Worm (Caenorhabditis elegans): ENCODE results near the gene cah-3.

The cah-3 gene

ce11 chrX:16468845-16469244 lies 18.4 kb upstream of the cah-3 start:
- TF ChIP-seq ztf-1 (GFP tag; conservative IDR thresholded peaks at IDR 0.05) (no peak), nhr-12 (tag; optimal IDR thresholded peaks at IDR 0.05) (no peak), sma-3 (GFP tag; optimal IDR thresholded peaks at IDR 0.05) (no peak), nhr-77 (tag; optimal IDR thresholded peaks at IDR 0.05) (no peak), ztf-4 (tag; optimal IDR thresholded peaks at IDR 0.05) (no peak), nhr-6 (tag; optimal IDR thresholded peaks at IDR 0.05) (no peak), lin-13 (GFP tag; optimal IDR thresholded peaks at IDR 0.05) (no peak), sma-9 (GFP tag; optimal IDR thresholded peaks at IDR 0.05) (no peak), sma-9 (tag; optimal IDR thresholded peaks at IDR 0.05) (no peak), nhr-237 (tag; optimal IDR thresholded peaks at IDR 0.05) (no peak), nhr-129 (tag; optimal IDR thresholded peaks at IDR 0.05) (no peak), gmeb-1 (tag; optimal IDR thresholded peaks at IDR 0.05) (no peak), ceh-82 (tag; optimal IDR thresholded peaks at IDR 0.05) (no peak), Y55F3AM.14 (GFP tag; optimal IDR thresholded peaks at IDR 0.05) (no peak), egl-27 (tag; optimal IDR thresholded peaks at IDR 0.05) (no peak), zag-1 (tag; optimal IDR thresholded peaks at IDR 0.05) (no peak), nhr-23 (tag; optimal IDR thresholded peaks at IDR 0.05) (no peak), C34F6.9 (tag; optimal IDR thresholded peaks at IDR 0.05) (no peak), fos-1 (tag; optimal IDR thresholded peaks at IDR 0.05) (no peak), alr-1 (tag; optimal IDR thresholded peaks at IDR 0.05) (no peak), nhr-11 (tag; optimal IDR thresholded peaks at IDR 0.05) (no peak)

DNA sequence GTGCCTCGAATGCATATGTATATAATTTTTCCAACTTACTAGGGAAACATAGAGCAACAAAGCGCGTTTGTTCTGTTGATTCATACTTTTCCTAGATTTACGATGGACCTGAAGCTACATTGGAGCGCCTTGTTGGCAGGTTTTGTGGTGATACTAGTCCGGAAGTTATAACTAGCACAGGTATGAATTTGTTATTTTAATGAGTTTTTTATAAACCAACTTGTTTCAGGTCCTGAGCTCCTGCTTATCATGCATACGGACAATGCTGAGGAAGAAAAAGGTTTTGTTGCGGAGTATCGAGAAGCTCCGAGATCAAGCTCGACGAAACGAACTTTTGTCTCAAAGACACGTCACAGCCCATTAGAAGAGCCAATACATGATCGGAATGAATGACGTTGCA lies 16.5 kb upstream of the cah-3 start, which contains the start of gene F38E9.1:
Gene F38E9.1, plus strand, starts transcription at position 301 of the 400 bp plus-strand sequence.
- no peak for TF ChIP-seq unc-62 (GFP tag; optimal IDR thresholded peaks at IDR 0.05)
- TF ChIP-seq fos-1 (tag; optimal IDR thresholded peaks at IDR 0.05), result no peak
- no peak for TF ChIP-seq nhr-10 (tag; optimal IDR thresholded peaks at IDR 0.05)
- TF ChIP-seq egl-27 (tag; optimal IDR thresholded peaks at IDR 0.05), result no peak
- no peak for TF ChIP-seq lin-11 (tag; optimal IDR thresholded peaks at IDR 0.05)
- no peak for TF ChIP-seq elt-3 (tag; optimal IDR thresholded peaks at IDR 0.05)
- no peak for TF ChIP-seq nhr-11 (tag; optimal IDR thresholded peaks at IDR 0.05)
- no peak for TF ChIP-seq lin-39 (tag; optimal IDR thresholded peaks at IDR 0.05)
- TF ChIP-seq ztf-11 (tag; optimal IDR thresholded peaks at IDR 0.05), result no peak
- TF ChIP-seq nhr-23 (tag; optimal IDR thresholded peaks at IDR 0.05), result no peak
- TF ChIP-seq nhr-237 (tag; optimal IDR thresholded peaks at IDR 0.05), result no peak
- TF ChIP-seq ama-1 (optimal IDR thresholded peaks at IDR 0.05), result no peak
- no peak for TF ChIP-seq Y55F3AM.14 (GFP tag; optimal IDR thresholded peaks at IDR 0.05)
- no peak for TF ChIP-seq nhr-12 (tag; optimal IDR thresholded peaks at IDR 0.05)
- no peak for TF ChIP-seq lsy-2 (tag; optimal IDR thresholded peaks at IDR 0.05)

DNA sequence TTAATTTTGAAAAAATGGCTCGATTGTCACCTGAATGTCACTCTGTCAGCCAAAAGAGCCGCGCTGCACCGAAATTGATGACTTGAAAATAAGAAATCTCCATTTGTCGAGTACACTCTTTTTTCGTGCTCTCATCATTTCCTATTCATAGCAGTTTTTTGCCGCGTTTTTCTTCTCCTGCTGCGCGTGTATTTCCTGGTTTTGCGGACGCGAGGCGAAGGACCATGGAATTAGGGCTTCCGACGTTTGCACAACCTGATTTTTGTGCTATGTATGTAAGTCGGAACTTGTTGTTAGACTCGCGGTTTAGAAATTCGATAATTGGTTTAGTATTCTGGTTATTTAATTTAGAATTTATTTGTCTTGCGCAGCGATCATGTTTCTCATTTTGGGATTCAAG lies 7.0 kb upstream of the cah-3 start:
- TF ChIP-seq nhr-10 (tag; optimal IDR thresholded peaks at IDR 0.05) (no peak), sma-9 (GFP tag; optimal IDR thresholded peaks at IDR 0.05) (peak; percentile 13), sma-9 (tag; optimal IDR thresholded peaks at IDR 0.05) (no peak), sma-3 (GFP tag; optimal IDR thresholded peaks at IDR 0.05) (no peak), nhr-23 (tag; optimal IDR thresholded peaks at IDR 0.05) (no peak), unc-55 (GFP tag; optimal IDR thresholded peaks at IDR 0.05) (peak; percentile 19)

- no peak for TF ChIP-seq alr-1 (tag; optimal IDR thresholded peaks at IDR 0.05)
- TF ChIP-seq elt-3 (tag; optimal IDR thresholded peaks at IDR 0.05), result no peak
- TF ChIP-seq lsy-2 (tag; optimal IDR thresholded peaks at IDR 0.05), result peak in 1 of 2 experiments; percentile 49
- TF ChIP-seq lin-39 (tag; optimal IDR thresholded peaks at IDR 0.05), result no peak
Measured at ce11 chrX:16481026-16481425, 6.3 kb upstream of the cah-3 start.

DNA sequence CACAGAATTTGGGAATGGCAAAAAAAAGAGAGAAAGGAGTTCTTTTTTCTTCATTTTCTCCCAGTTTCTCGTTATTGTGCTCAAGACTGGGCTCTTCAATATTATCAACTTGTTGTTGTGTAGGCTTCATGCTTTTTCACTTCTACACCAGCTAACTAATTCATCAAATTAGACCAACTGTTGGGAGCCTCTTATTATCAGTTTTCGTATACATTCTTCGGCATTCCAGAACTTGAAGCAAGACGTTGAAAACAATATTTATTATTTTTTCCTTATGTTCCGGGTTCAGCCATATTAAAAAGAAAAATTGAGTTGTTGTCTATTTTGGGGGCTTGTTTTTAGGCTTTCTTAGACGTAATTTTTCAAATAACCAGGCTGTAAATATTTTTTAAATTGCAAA lies 4.3 kb upstream of the cah-3 start:
- TF ChIP-seq snpc-4 (tag; optimal IDR thresholded peaks at IDR 0.05) (no peak), skn-1 (tag; optimal IDR thresholded peaks at IDR 0.05) (no peak), fos-1 (tag; optimal IDR thresholded peaks at IDR 0.05) (no peak), lin-39 (tag; optimal IDR thresholded peaks at IDR 0.05) (no peak), ama-1 (optimal IDR thresholded peaks at IDR 0.05) (no peak), lin-11 (tag; optimal IDR thresholded peaks at IDR 0.05) (no peak), nhr-23 (tag; optimal IDR thresholded peaks at IDR 0.05) (no peak), crh-2 (tag; optimal IDR thresholded peaks at IDR 0.05) (no peak), peb-1 (tag; optimal IDR thresholded peaks at IDR 0.05) (no peak), ztf-4 (tag; optimal IDR thresholded peaks at IDR 0.05) (no peak), lin-13 (GFP tag; optimal IDR thresholded peaks at IDR 0.05) (no peak), R02D3.7 (tag; optimal IDR thresholded peaks at IDR 0.05) (no peak), nhr-237 (tag; optimal IDR thresholded peaks at IDR 0.05) (no peak), ZK546.5 (tag; optimal IDR thresholded peaks at IDR 0.05) (no peak), unc-62 (GFP tag; optimal IDR thresholded peaks at IDR 0.05) (no peak), nhr-6 (tag; optimal IDR thresholded peaks at IDR 0.05) (no peak), Y55F3AM.14 (GFP tag; optimal IDR thresholded peaks at IDR 0.05) (no peak), unc-55 (GFP tag; optimal IDR thresholded peaks at IDR 0.05) (no peak), unc-39 (tag; optimal IDR thresholded peaks at IDR 0.05) (no peak)
